Worm (Caenorhabditis elegans) whole organism, L3 larva: ENCODE results near the gene K04G11.1.
A peak's percentile ranks its signal among the peaks of the same experiment; 100 is the strongest.

Experiments
- R02D3.7 ChIP-seq: fragments of 150-350 bp; optimal IDR thresholded peaks from 2 replicates; lab custom pipeline; 2014; ENCODE audit warnings: missing biosample characterization, missing genetic modification characterization
- aly-2 ChIP-seq: fragments of 150-350 bp; optimal IDR thresholded peaks from 2 replicates; lab custom pipeline; 2014; ENCODE audit warnings: missing biosample characterization, missing genetic modification characterization
- ceh-16 ChIP-seq: sonication (generic microtip); optimal IDR thresholded peaks from 2 replicates; lab custom pipeline; 2017; ENCODE audit warnings: missing biosample characterization, missing genetic modification characterization
- ceh-28 ChIP-seq: fragments of 150-350 bp; optimal IDR thresholded peaks from 2 replicates; lab custom pipeline; 2014; ENCODE audit warnings: missing biosample characterization, missing genetic modification reagents, missing genetic modification characterization
- ceh-9 ChIP-seq: sonication (generic microtip); optimal IDR thresholded peaks from 2 replicates; lab custom pipeline; 2018; ENCODE audit warnings: missing biosample characterization, missing genetic modification characterization
- daf-12 ChIP-seq: fragments of 150-350 bp; optimal IDR thresholded peaks from 2 replicates; lab custom pipeline; 2014; ENCODE audit warnings: missing biosample characterization, missing genetic modification reagents, missing genetic modification characterization
- egl-27 ChIP-seq: sonication (generic microtip); optimal IDR thresholded peaks from 4 replicates; lab custom pipeline; 2017; ENCODE audit warnings: missing biosample characterization, missing genetic modification reagents, missing genetic modification characterization
- egl-5 ChIP-seq: fragments of 150-350 bp; optimal IDR thresholded peaks from 2 replicates; lab custom pipeline; 2017; ENCODE audit warnings: missing biosample characterization, missing genetic modification reagents, missing genetic modification characterization, inconsistent platforms
- elt-1 ChIP-seq: fragments of 150-350 bp; optimal IDR thresholded peaks from 2 replicates; lab custom pipeline; 2014; ENCODE audit warnings: missing biosample characterization, missing genetic modification characterization
- elt-2 ChIP-seq: sonication (generic microtip); optimal IDR thresholded peaks from 2 replicates; lab custom pipeline; 2016; ENCODE audit warnings: missing genetic modification reagents, mild to moderate bottlenecking, missing genetic modification characterization, missing compliant biosample characterization
- elt-3 ChIP-seq, 3 experiments: fragments of 150-350 bp in 1 of 3; sonication (generic microtip) in 2 of 3; optimal IDR thresholded peaks; 2 replicates in 2 of 3; 4 replicates in 1 of 3; lab custom pipeline; 2014 to 2017; ENCODE audit warnings: missing biosample characterization in 3 of 3, missing genetic modification characterization in 3 of 3
- eor-1 ChIP-seq, 2 experiments: fragments of 150-350 bp; optimal IDR thresholded peaks; 2 replicates each; lab custom pipeline; 2014 to 2018; ENCODE audit warnings: missing biosample characterization in 2 of 2, missing genetic modification characterization in 2 of 2
- fkh-10 ChIP-seq: sonication (generic microtip); optimal IDR thresholded peaks from 2 replicates; lab custom pipeline; 2017; ENCODE audit warnings: missing biosample characterization, missing genetic modification reagents, missing genetic modification characterization
- fos-1 ChIP-seq: fragments of 150-350 bp; optimal IDR thresholded peaks from 2 replicates; lab custom pipeline; 2014; ENCODE audit warnings: missing biosample characterization, missing genetic modification characterization
- hmg-11 ChIP-seq: sonication (generic microtip); optimal IDR thresholded peaks from 2 replicates; lab custom pipeline; 2016; ENCODE audit warnings: missing genetic modification characterization, missing compliant biosample characterization
- jun-1 ChIP-seq: fragments of 150-350 bp; optimal IDR thresholded peaks from 2 replicates; lab custom pipeline; 2014; ENCODE audit warnings: missing biosample characterization, missing genetic modification reagents, missing genetic modification characterization
- lin-39 ChIP-seq: fragments of 150-350 bp; optimal IDR thresholded peaks from 2 replicates; lab custom pipeline; 2018; ENCODE audit warnings: missing biosample characterization, missing genetic modification reagents, missing genetic modification characterization
- lsy-12 ChIP-seq: sonication (generic microtip); optimal IDR thresholded peaks from 2 replicates; lab custom pipeline; 2016; ENCODE audit warnings: mild to moderate bottlenecking, missing genetic modification characterization, missing compliant biosample characterization
- mdl-1 ChIP-seq: fragments of 150-350 bp; optimal IDR thresholded peaks from 2 replicates; lab custom pipeline; 2014; ENCODE audit warnings: missing biosample characterization, missing genetic modification characterization
- nfya-1 ChIP-seq: sonication (generic microtip); optimal IDR thresholded peaks from 2 replicates; lab custom pipeline; 2017; ENCODE audit warnings: missing genetic modification characterization, mild to moderate bottlenecking, missing compliant biosample characterization, antibody characterized with exemption, moderate library complexity; ENCODE audit not compliant: insufficient read depth
- nhr-11 ChIP-seq: fragments of 150-350 bp; optimal IDR thresholded peaks from 2 replicates; lab custom pipeline; 2014; ENCODE audit warnings: missing biosample characterization, missing genetic modification characterization
- nhr-12 ChIP-seq: fragments of 150-350 bp; optimal IDR thresholded peaks from 2 replicates; lab custom pipeline; 2014; ENCODE audit warnings: missing biosample characterization, missing genetic modification characterization
- nhr-23 ChIP-seq: fragments of 150-350 bp; optimal IDR thresholded peaks from 2 replicates; lab custom pipeline; 2014; ENCODE audit warnings: missing biosample characterization, missing genetic modification reagents, missing genetic modification characterization
- nhr-237 ChIP-seq: fragments of 150-350 bp; optimal IDR thresholded peaks from 2 replicates; lab custom pipeline; 2014; ENCODE audit warnings: missing biosample characterization, missing genetic modification characterization
- nhr-25 ChIP-seq: sonication (generic microtip); optimal IDR thresholded peaks from 2 replicates; lab custom pipeline; 2017; ENCODE audit warnings: missing biosample characterization, missing genetic modification characterization
- nhr-28 ChIP-seq: fragments of 150-350 bp; optimal IDR thresholded peaks from 2 replicates; lab custom pipeline; 2014; ENCODE audit warnings: missing biosample characterization, missing genetic modification characterization
- nhr-43 ChIP-seq: sonication (generic microtip); optimal IDR thresholded peaks from 2 replicates; lab custom pipeline; 2016; ENCODE audit warnings: mild to moderate bottlenecking, missing genetic modification characterization, missing compliant biosample characterization; ENCODE audit not compliant: poor library complexity, severe bottlenecking
- nhr-67 ChIP-seq: fragments of 150-350 bp; optimal IDR thresholded peaks from 2 replicates; lab custom pipeline; 2014; ENCODE audit warnings: missing biosample characterization, missing genetic modification characterization
- pha-4 ChIP-seq: fragments of 150-350 bp; optimal IDR thresholded peaks from 2 replicates; lab custom pipeline; 2014; ENCODE audit warnings: missing biosample characterization, missing genetic modification reagents, missing genetic modification characterization
- pqm-1 ChIP-seq: fragments of 150-350 bp; optimal IDR thresholded peaks from 2 replicates; lab custom pipeline; 2017; ENCODE audit warnings: missing biosample characterization, missing genetic modification characterization, inconsistent platforms
- sea-2 ChIP-seq: fragments of 150-350 bp; sonication (generic microtip); optimal IDR thresholded peaks from 4 replicates; lab custom pipeline; 2014; ENCODE audit warnings: missing biosample characterization, missing genetic modification reagents, missing genetic modification characterization
- skn-1 ChIP-seq: fragments of 150-350 bp; optimal IDR thresholded peaks from 2 replicates; lab custom pipeline; 2014; ENCODE audit warnings: missing biosample characterization, missing genetic modification characterization
- snpc-4 ChIP-seq: fragments of 150-350 bp; optimal IDR thresholded peaks from 2 replicates; lab custom pipeline; 2014; ENCODE audit warnings: missing biosample characterization, missing genetic modification characterization
- tbx-2 ChIP-seq: sonication (generic microtip); optimal IDR thresholded peaks from 2 replicates; lab custom pipeline; 2016; ENCODE audit warnings: mild to moderate bottlenecking, missing genetic modification characterization, missing compliant biosample characterization
- unc-39 ChIP-seq: sonication (generic microtip); optimal IDR thresholded peaks from 4 replicates; lab custom pipeline; 2017; ENCODE audit warnings: missing biosample characterization, missing genetic modification characterization
- unc-62 ChIP-seq: fragments of 150-350 bp; sonication (generic microtip); optimal IDR thresholded peaks from 4 replicates; lab custom pipeline; 2014; ENCODE audit warnings: missing biosample characterization, missing genetic modification reagents, missing genetic modification characterization
- zag-1 ChIP-seq: fragments of 150-350 bp; optimal IDR thresholded peaks from 2 replicates; lab custom pipeline; 2014; ENCODE audit warnings: missing biosample characterization, missing genetic modification characterization
- ztf-11 ChIP-seq: fragments of 150-350 bp; optimal IDR thresholded peaks from 2 replicates; lab custom pipeline; 2014; ENCODE audit warnings: missing biosample characterization, missing genetic modification characterization

The K04G11.1 gene

ce11 chrX:14335220-14335619, at the start of gene K04G11.1:
TSS of gene K04G11.1 (plus strand) at chrX:14335520.
- TF ChIP-seq ceh-28 (tag; lab: Kevin White, UChicago) (no peak), egl-5 (tag; lab: Kevin White, UChicago) (no peak)

ce11 chrX:14287888-14288287, 47.4 kb upstream of the K04G11.1 start:
- TF ChIP-seq lin-39 (peak; percentile 9), eor-1 (tag; optimal IDR thresholded peaks at IDR 0.05; lab: Kevin White, UChicago) (no peak), nfya-1 (tag; lab: Kevin White, UChicago) (peak; percentile 14), nhr-11 (tag; lab: Kevin White, UChicago) (peak; percentile 89)

- TF ChIP-seq R02D3.7 (tag; lab: Kevin White, UChicago) (no peak), ceh-9 (tag; lab: Kevin White, UChicago) (no peak), nhr-11 (tag; lab: Kevin White, UChicago) (no peak), fkh-10 (no peak), lin-39 (no peak), daf-12 (no peak), unc-62 (no peak), pqm-1 (tag; lab: Kevin White, UChicago) (no peak), elt-2 (tag; lab: Kevin White, UChicago) (no peak), elt-3 (tag; optimal IDR thresholded peaks at IDR 0.05; lab: Kevin White, UChicago) (no peak), lsy-12 (tag; lab: Kevin White, UChicago) (no peak), hmg-11 (no peak)
Observed at ce11 chrX:14289993-14290392, 45.3 kb upstream of the K04G11.1 start.

ce11 chrX:14292632-14293031, 42.7 kb upstream of the K04G11.1 start:
- TF ChIP-seq sea-2 (GFP tag; lab: Kevin White, UChicago) (no peak), elt-2 (tag; lab: Kevin White, UChicago) (no peak), lsy-12 (tag; lab: Kevin White, UChicago) (no peak), ztf-11 (tag; lab: Kevin White, UChicago) (no peak), fos-1 (tag; lab: Kevin White, UChicago) (no peak), lin-39 (no peak), tbx-2 (tag; lab: Kevin White, UChicago) (no peak), ceh-28 (tag; lab: Kevin White, UChicago) (no peak), mdl-1 (tag; lab: Kevin White, UChicago) (no peak), jun-1 (no peak), fkh-10 (no peak), daf-12 (no peak), ceh-16 (tag; lab: Kevin White, UChicago) (no peak), nhr-11 (tag; lab: Kevin White, UChicago) (no peak), pha-4 (tag; lab: Kevin White, UChicago) (no peak), nhr-67 (tag; lab: Kevin White, UChicago) (no peak), aly-2 (tag; lab: Kevin White, UChicago) (no peak)

ce11 chrX:14296559-14296958, 38.8 kb upstream of the K04G11.1 start, which contains the start of gene madd-3:
TSS of gene madd-3 (minus strand) at chrX:14296659.
- TF ChIP-seq sea-2 (GFP tag; lab: Kevin White, UChicago) (no peak), unc-39 (tag; lab: Kevin White, UChicago) (no peak), fos-1 (tag; lab: Kevin White, UChicago) (no peak), aly-2 (tag; lab: Kevin White, UChicago) (no peak), nhr-43 (tag; lab: Kevin White, UChicago) (no peak)

ce11 chrX:14297209-14297608, 38.1 kb upstream of the K04G11.1 start:
- TF ChIP-seq nhr-23 (tag; lab: Kevin White, UChicago) (peak; percentile 29), ztf-11 (tag; lab: Kevin White, UChicago) (no peak), aly-2 (tag; lab: Kevin White, UChicago) (no peak), ceh-9 (tag; lab: Kevin White, UChicago) (no peak), nhr-43 (tag; lab: Kevin White, UChicago) (no peak), pha-4 (tag; lab: Kevin White, UChicago) (peak; percentile 80), pqm-1 (tag; lab: Kevin White, UChicago) (peak; percentile 10), zag-1 (no peak), egl-27 (peak; percentile 58), ceh-16 (tag; lab: Kevin White, UChicago) (no peak), elt-1 (tag; lab: Kevin White, UChicago) (peak; percentile 16), R02D3.7 (tag; lab: Kevin White, UChicago) (no peak), elt-2 (tag; lab: Kevin White, UChicago) (peak; percentile 30), skn-1 (peak; percentile 69), nhr-237 (no peak), lin-39 (peak; percentile 96), mdl-1 (tag; lab: Kevin White, UChicago) (peak; percentile 34), nfya-1 (tag; lab: Kevin White, UChicago) (peak; percentile 93), lsy-12 (tag; lab: Kevin White, UChicago) (peak; percentile 33), unc-39 (tag; lab: Kevin White, UChicago) (no peak), egl-5 (tag; lab: Kevin White, UChicago) (peak; percentile 37), fos-1 (tag; lab: Kevin White, UChicago) (no peak), nhr-25 (peak; percentile 68), tbx-2 (tag; lab: Kevin White, UChicago) (peak; percentile 37), fkh-10 (no peak), nhr-12 (no peak), nhr-28 (no peak), snpc-4 (tag; lab: Kevin White, UChicago) (no peak), jun-1 (peak; percentile 50), nhr-11 (tag; lab: Kevin White, UChicago) (no peak)
